Fruit fly (Drosophila melanogaster): ENCODE results near the gene CG5056.

CG5056 gene

DNA sequence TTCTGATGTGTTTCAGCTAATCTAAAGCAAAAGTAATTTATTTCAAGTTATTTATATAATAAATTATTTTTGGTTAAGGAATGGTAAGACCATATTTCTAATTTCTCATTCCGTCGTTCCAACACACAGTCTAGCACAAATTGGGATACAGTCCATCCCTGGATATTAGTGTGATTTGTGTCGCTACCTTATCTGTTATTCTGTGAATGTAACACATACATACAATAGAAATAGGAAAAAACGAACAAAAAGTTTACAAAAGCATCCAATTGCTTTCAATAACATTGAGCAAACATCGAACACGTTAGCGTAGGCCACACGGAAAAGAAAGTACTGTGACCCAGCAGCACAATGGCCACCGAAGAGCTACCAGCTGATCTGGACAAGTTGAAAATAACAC lies at the start of gene CG5056:
CG5056 (plus strand) TSS at position 168 of the 400 bp plus-strand sequence.
- TF ChIP-seq fru (GFP tag; optimal IDR thresholded peaks at IDR 0.05) (no peak), Mio (GFP tag; optimal IDR thresholded peaks at IDR 0.05) (no peak), CrebA (GFP tag; optimal IDR thresholded peaks at IDR 0.05; ENCODE audit: borderline replicate concordance) (no peak), Sp1 (GFP tag; optimal IDR thresholded peaks at IDR 0.05) (peak; percentile 30), CG9705 (GFP tag; optimal IDR thresholded peaks at IDR 0.05) (no peak), psq (GFP tag; optimal IDR thresholded peaks at IDR 0.05) (no peak), Hnf4 (GFP tag; optimal IDR thresholded peaks at IDR 0.05) (no peak), Jra (GFP tag; optimal IDR thresholded peaks at IDR 0.05) (no peak), Abd-B (GFP tag; optimal IDR thresholded peaks at IDR 0.05) (no peak), jim (GFP tag; optimal IDR thresholded peaks at IDR 0.05) (no peak), woc (GFP tag; optimal IDR thresholded peaks at IDR 0.05) (peak; percentile 64)

- TF ChIP-seq br (GFP tag; optimal IDR thresholded peaks at IDR 0.05) (no peak), usp (GFP tag; optimal IDR thresholded peaks at IDR 0.05) (no peak), Jra (GFP tag; optimal IDR thresholded peaks at IDR 0.05) (no peak), Dfd (GFP tag; optimal IDR thresholded peaks at IDR 0.05) (no peak), foxo (GFP tag; optimal IDR thresholded peaks at IDR 0.05) (no peak), N (GFP tag; optimal IDR thresholded peaks at IDR 0.05) (no peak), tai (GFP tag; optimal IDR thresholded peaks at IDR 0.05) (no peak), woc (GFP tag; optimal IDR thresholded peaks at IDR 0.05) (no peak), Dif (GFP tag; optimal IDR thresholded peaks at IDR 0.05; ENCODE audit: partially characterized antibody) (no peak), Hnf4 (GFP tag; optimal IDR thresholded peaks at IDR 0.05) (no peak), Myc (optimal IDR thresholded peaks at IDR 0.05) (no peak), sv (GFP tag; optimal IDR thresholded peaks at IDR 0.05) (no peak), rgr (GFP tag; optimal IDR thresholded peaks at IDR 0.05) (no peak), dl (GFP tag; optimal IDR thresholded peaks at IDR 0.05; ENCODE audit: insufficient read depth in 1 of 2, partially characterized antibody in 2 of 2) (no peak), GATAd (GFP tag; optimal IDR thresholded peaks at IDR 0.05) (no peak), pan (optimal IDR thresholded peaks at IDR 0.05) (no peak)
Observed at dm6 chr2L:10320174-10320775, 46.2 kb upstream of the CG5056 start.

dm6 chr2L:10321036-10321583 lies 45.4 kb upstream of the CG5056 start:
- TF ChIP-seq jim (GFP tag; optimal IDR thresholded peaks at IDR 0.05) (no peak), OdsH (GFP tag; optimal IDR thresholded peaks at IDR 0.05) (no peak), Vsx2 (GFP tag; optimal IDR thresholded peaks at IDR 0.05; ENCODE audit: partially characterized antibody) (no peak), rgr (GFP tag; optimal IDR thresholded peaks at IDR 0.05) (no peak), Rel (GFP tag; optimal IDR thresholded peaks at IDR 0.05) (no peak), Rel (tag; optimal IDR thresholded peaks at IDR 0.05) (peak; percentile 69), brk (GFP tag; optimal IDR thresholded peaks at IDR 0.05) (peak; percentile 10), Hr83 (GFP tag; optimal IDR thresholded peaks at IDR 0.05; ENCODE audit: poor library complexity, severe bottlenecking) (no peak), dl (GFP tag; optimal IDR thresholded peaks at IDR 0.05; ENCODE audit: insufficient read depth in 1 of 2, partially characterized antibody in 2 of 2) (no peak), h (GFP tag; optimal IDR thresholded peaks at IDR 0.05) (peak; percentile 11), Dfd (GFP tag; optimal IDR thresholded peaks at IDR 0.05) (no peak), psq (GFP tag; optimal IDR thresholded peaks at IDR 0.05) (no peak), CG9705 (GFP tag; optimal IDR thresholded peaks at IDR 0.05) (no peak), N (GFP tag; optimal IDR thresholded peaks at IDR 0.05) (no peak), Dif (GFP tag; optimal IDR thresholded peaks at IDR 0.05; ENCODE audit: partially characterized antibody) (no peak), Hr78 (GFP tag; optimal IDR thresholded peaks at IDR 0.05) (no peak), Sp1 (GFP tag; optimal IDR thresholded peaks at IDR 0.05) (no peak), br (GFP tag; optimal IDR thresholded peaks at IDR 0.05) (no peak), foxo (GFP tag; optimal IDR thresholded peaks at IDR 0.05) (no peak), Myc (optimal IDR thresholded peaks at IDR 0.05) (no peak), pan (optimal IDR thresholded peaks at IDR 0.05) (no peak), CrebA (GFP tag; optimal IDR thresholded peaks at IDR 0.05; ENCODE audit: borderline replicate concordance) (no peak), sage (GFP tag; optimal IDR thresholded peaks at IDR 0.05) (no peak), usp (GFP tag; optimal IDR thresholded peaks at IDR 0.05) (no peak), sv (GFP tag; optimal IDR thresholded peaks at IDR 0.05) (no peak), dsf (GFP tag; optimal IDR thresholded peaks at IDR 0.05; ENCODE audit: borderline replicate concordance) (no peak), fru (GFP tag; optimal IDR thresholded peaks at IDR 0.05) (no peak), tai (GFP tag; optimal IDR thresholded peaks at IDR 0.05) (no peak), GATAd (GFP tag; optimal IDR thresholded peaks at IDR 0.05) (no peak), CG32264 (GFP tag; optimal IDR thresholded peaks at IDR 0.05) (no peak), Hnf4 (GFP tag; optimal IDR thresholded peaks at IDR 0.05) (no peak), woc (GFP tag; optimal IDR thresholded peaks at IDR 0.05) (peak; percentile 10)

Measured in whole organism, wandering third instar larva.